Fruit fly (Drosophila melanogaster): ENCODE data around the gene bur.
A peak's percentile ranks its signal among the peaks of the same experiment; 100 is the strongest.

bur gene

dm6 chr2L:21218912-21219246 is 39.4 kb upstream of the bur start (continued):
- TF ChIP-seq CG12071 (GFP tag; optimal IDR thresholded peaks at IDR 0.05), result peak; percentile 41
- TF ChIP-seq sima (GFP tag; optimal IDR thresholded peaks at IDR 0.05), result no peak
- peak; percentile 15 for TF ChIP-seq CG11504 (tag; optimal IDR thresholded peaks at IDR 0.05)
- no peak for TF ChIP-seq HmgZ (tag; optimal IDR thresholded peaks at IDR 0.05)
- TF ChIP-seq Vsx1 (GFP tag; optimal IDR thresholded peaks at IDR 0.05), result peak; percentile 37
- TF ChIP-seq CG11456 (GFP tag; IDR thresholded peaks at IDR 0.05), result no peak
- no peak for TF ChIP-seq yki (optimal IDR thresholded peaks at IDR 0.05)
- no peak for TF ChIP-seq CG11696 (GFP tag; IDR thresholded peaks at IDR 0.05)
- no peak for TF ChIP-seq Dref (GFP tag; IDR thresholded peaks at IDR 0.05)
- no peak for TF ChIP-seq CG7928 (GFP tag; optimal IDR thresholded peaks at IDR 0.05)
- no peak for TF ChIP-seq CG6689 (GFP tag; IDR thresholded peaks at IDR 0.05)
- TF ChIP-seq Fer1 (GFP tag; optimal IDR thresholded peaks at IDR 0.05), result peak; percentile 3
- no peak for TF ChIP-seq az2 (GFP tag; optimal IDR thresholded peaks at IDR 0.05)
- no peak for TF ChIP-seq NK7.1 (GFP tag; optimal IDR thresholded peaks at IDR 0.05)
- no peak for TF ChIP-seq tna (GFP tag; IDR thresholded peaks at IDR 0.05; ENCODE audit: partially characterized antibody)
- no peak for TF ChIP-seq twi (tag; optimal IDR thresholded peaks at IDR 0.05)
- peak; percentile 27 for TF ChIP-seq grn (GFP tag; optimal IDR thresholded peaks at IDR 0.05)
- peak; percentile 9 for TF ChIP-seq dmrt11E (tag; optimal IDR thresholded peaks at IDR 0.05)
- TF ChIP-seq vnd (GFP tag; IDR thresholded peaks at IDR 0.05; ENCODE audit: partially characterized antibody), result no peak
- TF ChIP-seq CG4820 (GFP tag; optimal IDR thresholded peaks at IDR 0.05), result no peak
- TF ChIP-seq CG3163 (GFP tag; optimal IDR thresholded peaks at IDR 0.05), result no peak
- no peak for TF ChIP-seq Ets97D (GFP tag; optimal IDR thresholded peaks at IDR 0.05)
- TF ChIP-seq CG1529 (GFP tag; optimal IDR thresholded peaks at IDR 0.05), result peak; percentile 15
- TF ChIP-seq Hsf (GFP tag; optimal IDR thresholded peaks at IDR 0.05), result no peak
- TF ChIP-seq trem (tag; optimal IDR thresholded peaks at IDR 0.05), result no peak
- TF ChIP-seq CG2202 (tag; optimal IDR thresholded peaks at IDR 0.05), result peak; percentile 34
- TF ChIP-seq usp (GFP tag; optimal IDR thresholded peaks at IDR 0.05), result no peak
- no peak for TF ChIP-seq al (GFP tag; IDR thresholded peaks at IDR 0.05)
- no peak for TF ChIP-seq gro (GFP tag; optimal IDR thresholded peaks at IDR 0.05)
- no peak for TF ChIP-seq Dfd (GFP tag; optimal IDR thresholded peaks at IDR 0.05)
- TF ChIP-seq CG2712 (tag; optimal IDR thresholded peaks at IDR 0.05), result no peak
- TF ChIP-seq bsh (GFP tag; optimal IDR thresholded peaks at IDR 0.05), result peak in 1 of 2 experiments; percentile 41
- TF ChIP-seq CG7963 (GFP tag; IDR thresholded peaks at IDR 0.05; ENCODE audit: partially characterized antibody), result no peak
- peak; percentile 30 for TF ChIP-seq D19A (tag; optimal IDR thresholded peaks at IDR 0.05)
- TF ChIP-seq dati (GFP tag; IDR thresholded peaks at IDR 0.05), result no peak
- TF ChIP-seq Poxn (GFP tag; IDR thresholded peaks at IDR 0.05), result no peak
- TF ChIP-seq corto (GFP tag; optimal IDR thresholded peaks at IDR 0.05), result no peak
- TF ChIP-seq ssp (GFP tag; IDR thresholded peaks at IDR 0.05), result no peak
- TF ChIP-seq exex (tag; optimal IDR thresholded peaks at IDR 0.05), result no peak
- no peak for TF ChIP-seq HLH4C (GFP tag; IDR thresholded peaks at IDR 0.05; ENCODE audit: partially characterized antibody)
- peak; percentile 23; the same call in 1 of the 2 replicates for TF ChIP-seq Xrp1 (GFP tag; IDR thresholded peaks at IDR 0.05)
- TF ChIP-seq disco-r (GFP tag; optimal IDR thresholded peaks at IDR 0.05), result no peak
- no peak for TF ChIP-seq Ada2b (GFP tag; IDR thresholded peaks at IDR 0.05)
- TF ChIP-seq CG10147 (GFP tag; optimal IDR thresholded peaks at IDR 0.05), result no peak
- no peak for TF ChIP-seq Dip3 (GFP tag; optimal IDR thresholded peaks at IDR 0.05)
- no peak for TF ChIP-seq Hr51 (GFP tag; optimal IDR thresholded peaks at IDR 0.05)
- no peak for TF ChIP-seq Bgb (GFP tag; IDR thresholded peaks at IDR 0.05; ENCODE audit: partially characterized antibody)
- TF ChIP-seq CG6683 (GFP tag; optimal IDR thresholded peaks at IDR 0.05), result no peak
- TF ChIP-seq gcm2 (GFP tag; optimal IDR thresholded peaks at IDR 0.05), result no peak
- peak; percentile 12 for TF ChIP-seq CG7556 (GFP tag; optimal IDR thresholded peaks at IDR 0.05)
- no peak for TF ChIP-seq CG4854 (GFP tag; optimal IDR thresholded peaks at IDR 0.05)
- TF ChIP-seq CG4328 (GFP tag; optimal IDR thresholded peaks at IDR 0.05), result peak; percentile 24

All from whole organism, embryonic.